ENCODE assay signal across 1 fruit fly cellular context in the genomic region with DNA sequence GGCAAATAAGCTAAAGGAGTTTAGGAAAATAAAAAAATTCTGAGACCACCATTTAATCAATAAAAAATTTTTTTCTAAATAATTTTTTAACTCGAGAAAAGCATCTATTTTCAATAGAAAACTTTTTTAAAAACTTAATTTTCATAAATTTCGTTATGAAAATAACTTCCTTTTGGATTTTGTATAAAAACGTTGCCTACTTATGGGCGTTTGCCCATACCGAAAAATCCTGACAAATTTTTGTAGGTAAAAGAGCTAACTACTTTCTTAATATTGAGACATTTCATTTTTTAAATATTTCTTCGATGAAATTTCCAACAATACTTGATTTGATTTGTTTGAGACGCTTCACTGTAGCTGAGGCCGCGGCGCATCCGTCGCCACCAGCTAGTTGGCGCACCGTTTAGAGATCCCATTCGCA.
A peak's percentile ranks its signal among the peaks of the same experiment; 100 is the strongest.
TF ChIP-seq lines count a peak whose summit lies in the region.

No protein-coding gene starts in this region.

TF ChIP-seq in whole organism, embryonic, 481 proteins besides CTCF, POLR2A, EP300 and RAD21 (continued from another document and continues in another):
- TF ChIP-seq CG2889 (GFP tag; IDR thresholded peaks at IDR 0.05; lab: Robert Waterston, UW) (no peak), pita (GFP tag; optimal IDR thresholded peaks at IDR 0.05; lab: Kevin White, UChicago) (no peak), Lim3 (GFP tag; IDR thresholded peaks at IDR 0.05; lab: Robert Waterston, UW) (no peak), Trl (optimal IDR thresholded peaks at IDR 0.05; lab: Kevin White, UChicago) (no peak), Trl (GFP tag; optimal IDR thresholded peaks at IDR 0.05; lab: Kevin White, UChicago) (no peak), Mes4 (GFP tag; optimal IDR thresholded peaks at IDR 0.05; lab: Kevin White, UChicago) (no peak), Blimp-1 (GFP tag; optimal IDR thresholded peaks at IDR 0.05; lab: Kevin White, UChicago) (peak; percentile 50), exex (tag; optimal IDR thresholded peaks at IDR 0.05; lab: Kevin White, UChicago) (no peak), shn (GFP tag; optimal IDR thresholded peaks at IDR 0.05; lab: Kevin White, UChicago) (no peak), wdn (GFP tag; IDR thresholded peaks at IDR 0.05; lab: Robert Waterston, UW) (no peak), zf30C (GFP tag; optimal IDR thresholded peaks at IDR 0.05; lab: Kevin White, UChicago) (no peak), CG18764 (GFP tag; optimal IDR thresholded peaks at IDR 0.05; lab: Kevin White, UChicago) (no peak), kay (GFP tag; optimal IDR thresholded peaks at IDR 0.05; lab: Kevin White, UChicago) (no peak), grn (GFP tag; optimal IDR thresholded peaks at IDR 0.05; lab: Kevin White, UChicago) (no peak), CG16813 (GFP tag; IDR thresholded peaks at IDR 0.05; lab: Robert Waterston, UW; ENCODE audit: partially characterized antibody) (no peak), dpn (GFP tag; optimal IDR thresholded peaks at IDR 0.05; lab: Kevin White, UChicago) (peak; percentile 13 to 49), ash1 (GFP tag; optimal IDR thresholded peaks at IDR 0.05; lab: Kevin White, UChicago) (no peak), CG18619 (GFP tag; optimal IDR thresholded peaks at IDR 0.05; lab: Kevin White, UChicago) (peak; percentile 27), btn (GFP tag; optimal IDR thresholded peaks at IDR 0.05; lab: Kevin White, UChicago) (no peak), rib (GFP tag; IDR thresholded peaks at IDR 0.05; lab: Robert Waterston, UW) (no peak), Dll (GFP tag; IDR thresholded peaks at IDR 0.05; lab: Robert Waterston, UW; ENCODE audit: partially characterized antibody) (no peak), dmrt99B (tag; optimal IDR thresholded peaks at IDR 0.05; lab: Kevin White, UChicago) (peak; percentile 66), bab2 (GFP tag; optimal IDR thresholded peaks at IDR 0.05; lab: Kevin White, UChicago) (peak; percentile 1), Pdp1 (GFP tag; optimal IDR thresholded peaks at IDR 0.05; lab: Kevin White, UChicago) (peak; percentile 7 to 9), CG18011 (GFP tag; optimal IDR thresholded peaks at IDR 0.05; lab: Kevin White, UChicago) (no peak), CrebB (tag; optimal IDR thresholded peaks at IDR 0.05; lab: Kevin White, UChicago) (no peak), D19A (tag; optimal IDR thresholded peaks at IDR 0.05; lab: Kevin White, UChicago) (peak; percentile 33), CG6765 (GFP tag; optimal IDR thresholded peaks at IDR 0.05; lab: Kevin White, UChicago) (no peak), Dip2 (GFP tag; IDR thresholded peaks at IDR 0.05; lab: Robert Waterston, UW) (no peak), sens-2 (GFP tag; IDR thresholded peaks at IDR 0.05; lab: Robert Waterston, UW) (no peak), zfh1 (GFP tag; IDR thresholded peaks at IDR 0.05; lab: Robert Waterston, UW) (peak; percentile 42; the same call in 1 of the 3 replicates), seq (GFP tag; IDR thresholded peaks at IDR 0.05; lab: Robert Waterston, UW) (no peak; the same call in none of the 2 replicates), ranshi (GFP tag; IDR thresholded peaks at IDR 0.05; lab: Robert Waterston, UW) (peak; percentile 24; the same call in 1 of the 2 replicates), maf-S (GFP tag; optimal IDR thresholded peaks at IDR 0.05; lab: Kevin White, UChicago) (no peak), CG32767 (GFP tag; IDR thresholded peaks at IDR 0.05; lab: Robert Waterston, UW) (peak; percentile 18; the same call in 1 of the 2 replicates), CG12155 (GFP tag; optimal IDR thresholded peaks at IDR 0.05; lab: Kevin White, UChicago) (peak; percentile 31), jing (GFP tag; optimal IDR thresholded peaks at IDR 0.05; lab: Kevin White, UChicago) (no peak), Med (GFP tag; lab: Kevin White, UChicago) (peak; percentile 61), ems (GFP tag; optimal IDR thresholded peaks at IDR 0.05; lab: Kevin White, UChicago) (peak; percentile 16), da (GFP tag; optimal IDR thresholded peaks at IDR 0.05; lab: Kevin White, UChicago) (no peak), CG7372 (GFP tag; IDR thresholded peaks at IDR 0.05; lab: Robert Waterston, UW) (no peak), sima (GFP tag; optimal IDR thresholded peaks at IDR 0.05; lab: Kevin White, UChicago) (no peak), Spps (tag; optimal IDR thresholded peaks at IDR 0.05; lab: Kevin White, UChicago) (peak; percentile 1), CG8281 (tag; optimal IDR thresholded peaks at IDR 0.05; lab: Kevin White, UChicago) (no peak), nerfin-2 (GFP tag; IDR thresholded peaks at IDR 0.05; lab: Robert Waterston, UW; ENCODE audit: partially characterized antibody) (no peak), gro (GFP tag; optimal IDR thresholded peaks at IDR 0.05; lab: Kevin White, UChicago) (no peak), CG18599 (GFP tag; optimal IDR thresholded peaks at IDR 0.05; lab: Kevin White, UChicago) (peak; percentile 57), dysf (GFP tag; IDR thresholded peaks at IDR 0.05; lab: Robert Waterston, UW) (no peak), klu (GFP tag; IDR thresholded peaks at IDR 0.05; lab: Robert Waterston, UW) (no peak), CG17385 (GFP tag; optimal IDR thresholded peaks at IDR 0.05; lab: Kevin White, UChicago) (peak; percentile 50), CG11093 (GFP tag; IDR thresholded peaks at IDR 0.05; lab: Robert Waterston, UW) (no peak), MBD-R2 (GFP tag; IDR thresholded peaks at IDR 0.05; lab: Robert Waterston, UW) (no peak), CG4424 (GFP tag; optimal IDR thresholded peaks at IDR 0.05; lab: Kevin White, UChicago) (peak; percentile 67), scrt (GFP tag; optimal IDR thresholded peaks at IDR 0.05; lab: Kevin White, UChicago) (peak; percentile 3), CG6683 (GFP tag; optimal IDR thresholded peaks at IDR 0.05; lab: Kevin White, UChicago) (no peak), Tbp (GFP tag; optimal IDR thresholded peaks at IDR 0.05; lab: Kevin White, UChicago) (no peak), disco-r (GFP tag; optimal IDR thresholded peaks at IDR 0.05; lab: Kevin White, UChicago) (no peak), pho (GFP tag; optimal IDR thresholded peaks at IDR 0.05; lab: Kevin White, UChicago) (peak; percentile 24), Ravus (GFP tag; IDR thresholded peaks at IDR 0.05; lab: Robert Waterston, UW) (no peak), CG8290 (GFP tag; optimal IDR thresholded peaks at IDR 0.05; lab: Kevin White, UChicago) (peak; percentile 52), CG8290 (tag; optimal IDR thresholded peaks at IDR 0.05; lab: Kevin White, UChicago) (peak in 1 of 2 experiments; percentile 87), dm (GFP tag; optimal IDR thresholded peaks at IDR 0.05; lab: Kevin White, UChicago) (no peak), CG3281 (GFP tag; optimal IDR thresholded peaks at IDR 0.05; lab: Kevin White, UChicago) (peak; percentile 55), CG11247 (GFP tag; IDR thresholded peaks at IDR 0.05; lab: Robert Waterston, UW) (no peak), CG4360 (GFP tag; IDR thresholded peaks at IDR 0.05; lab: Robert Waterston, UW) (no peak), NfI (GFP tag; optimal IDR thresholded peaks at IDR 0.05; lab: Kevin White, UChicago) (peak; percentile 12), Adf1 (GFP tag; IDR thresholded peaks at IDR 0.05; lab: Robert Waterston, UW) (no peak), CG7786 (GFP tag; optimal IDR thresholded peaks at IDR 0.05; lab: Kevin White, UChicago) (peak; percentile 19), CG1233 (GFP tag; optimal IDR thresholded peaks at IDR 0.05; lab: Kevin White, UChicago) (peak; percentile 30), tup (GFP tag; optimal IDR thresholded peaks at IDR 0.05; lab: Kevin White, UChicago) (no peak), hb (GFP tag; IDR thresholded peaks at IDR 0.05; lab: Robert Waterston, UW; ENCODE audit: partially characterized antibody) (no peak), ro (GFP tag; IDR thresholded peaks at IDR 0.05; lab: Robert Waterston, UW) (no peak), CG7928 (GFP tag; optimal IDR thresholded peaks at IDR 0.05; lab: Kevin White, UChicago) (no peak), GATAe (GFP tag; conservative IDR thresholded peaks at IDR 0.05; lab: Robert Waterston, UW) (no peak), sim (GFP tag; IDR thresholded peaks at IDR 0.05; lab: Robert Waterston, UW) (no peak), CG8359 (GFP tag; optimal IDR thresholded peaks at IDR 0.05; lab: Kevin White, UChicago; ENCODE audit: borderline replicate concordance) (no peak), Ets97D (GFP tag; optimal IDR thresholded peaks at IDR 0.05; lab: Kevin White, UChicago) (no peak), wek (GFP tag; optimal IDR thresholded peaks at IDR 0.05; lab: Kevin White, UChicago) (no peak), CG2116 (GFP tag; optimal IDR thresholded peaks at IDR 0.05; lab: Kevin White, UChicago) (no peak), sug (tag; optimal IDR thresholded peaks at IDR 0.05; lab: Kevin White, UChicago) (no peak), CG8765 (GFP tag; IDR thresholded peaks at IDR 0.05; lab: Robert Waterston, UW) (no peak), BtbVII (GFP tag; optimal IDR thresholded peaks at IDR 0.05; lab: Kevin White, UChicago) (peak; percentile 42), CG2120 (GFP tag; optimal IDR thresholded peaks at IDR 0.05; lab: Kevin White, UChicago) (peak; percentile 63), Six4 (GFP tag; optimal IDR thresholded peaks at IDR 0.05; lab: Kevin White, UChicago) (peak; percentile 47), lilli (GFP tag; optimal IDR thresholded peaks at IDR 0.05; lab: Kevin White, UChicago) (peak; percentile 26), cas (GFP tag; IDR thresholded peaks at IDR 0.05; lab: Robert Waterston, UW) (no peak), salm (tag; optimal IDR thresholded peaks at IDR 0.05; lab: Kevin White, UChicago) (no peak), trem (tag; optimal IDR thresholded peaks at IDR 0.05; lab: Kevin White, UChicago) (peak; percentile 18), run (tag; optimal IDR thresholded peaks at IDR 0.05; lab: Kevin White, UChicago) (no peak), pnt (GFP tag; optimal IDR thresholded peaks at IDR 0.05; lab: Kevin White, UChicago) (peak; percentile 10), Jarid2 (GFP tag; optimal IDR thresholded peaks at IDR 0.05; lab: Kevin White, UChicago) (peak; percentile 16), psq (GFP tag; optimal IDR thresholded peaks at IDR 0.05; lab: Kevin White, UChicago) (no peak), CG10366 (GFP tag; IDR thresholded peaks at IDR 0.05; lab: Robert Waterston, UW) (no peak), H15 (GFP tag; IDR thresholded peaks at IDR 0.05; lab: Robert Waterston, UW) (no peak), hbn (GFP tag; IDR thresholded peaks at IDR 0.05; lab: Robert Waterston, UW; ENCODE audit: partially characterized antibody) (no peak), CG12942 (GFP tag; optimal IDR thresholded peaks at IDR 0.05; lab: Kevin White, UChicago) (peak; percentile 30), Sry-β (GFP tag; optimal IDR thresholded peaks at IDR 0.05; lab: Kevin White, UChicago) (no peak), CG6689 (GFP tag; IDR thresholded peaks at IDR 0.05; lab: Robert Waterston, UW) (0 out of 2 replicates have a peak, but pooled peaks have one; percentile 44), Side (GFP tag; optimal IDR thresholded peaks at IDR 0.05; lab: Kevin White, UChicago) (no peak), usp (GFP tag; optimal IDR thresholded peaks at IDR 0.05; lab: Kevin White, UChicago) (no peak), CG17361 (GFP tag; IDR thresholded peaks at IDR 0.05; lab: Robert Waterston, UW) (peak; percentile 86), crol (GFP tag; IDR thresholded peaks at IDR 0.05; lab: Robert Waterston, UW) (no peak), bbx (GFP tag; IDR thresholded peaks at IDR 0.05; lab: Robert Waterston, UW; ENCODE audit: partially characterized antibody) (no peak), CG31365 (tag; optimal IDR thresholded peaks at IDR 0.05; lab: Kevin White, UChicago) (no peak), corto (GFP tag; optimal IDR thresholded peaks at IDR 0.05; lab: Kevin White, UChicago) (no peak), Doc3 (GFP tag; IDR thresholded peaks at IDR 0.05; lab: Robert Waterston, UW; ENCODE audit: partially characterized antibody) (no peak), CG3407 (GFP tag; optimal IDR thresholded peaks at IDR 0.05; lab: Kevin White, UChicago) (peak; percentile 37), CG10209 (GFP tag; optimal IDR thresholded peaks at IDR 0.05; lab: Kevin White, UChicago) (peak; percentile 33), pfk (GFP tag; optimal IDR thresholded peaks at IDR 0.05; lab: Kevin White, UChicago) (no peak), CG17568 (GFP tag; optimal IDR thresholded peaks at IDR 0.05; lab: Kevin White, UChicago) (no peak), Fer1 (GFP tag; optimal IDR thresholded peaks at IDR 0.05; lab: Kevin White, UChicago) (no peak), CG18476 (GFP tag; optimal IDR thresholded peaks at IDR 0.05; lab: Kevin White, UChicago) (peak; percentile 66), ewg (GFP tag; optimal IDR thresholded peaks at IDR 0.05; lab: Kevin White, UChicago) (peak; percentile 21), Poxn (GFP tag; IDR thresholded peaks at IDR 0.05; lab: Robert Waterston, UW) (no peak), gfzf (GFP tag; optimal IDR thresholded peaks at IDR 0.05; lab: Kevin White, UChicago) (no peak), lov (optimal IDR thresholded peaks at IDR 0.05; lab: Kevin White, UChicago) (no peak), lov (GFP tag; IDR thresholded peaks at IDR 0.05; lab: Robert Waterston, UW) (no peak), pan (optimal IDR thresholded peaks at IDR 0.05; lab: Kevin White, UChicago) (no peak), pan (GFP tag; optimal IDR thresholded peaks at IDR 0.05 in 1 of 2, IDR thresholded peaks at IDR 0.05 in 1 of 2) (no peak), dimm (GFP tag; IDR thresholded peaks at IDR 0.05; lab: Robert Waterston, UW) (0 out of 2 replicates have a peak, but pooled peaks have one; percentile 20), CG10321 (GFP tag; IDR thresholded peaks at IDR 0.05; lab: Robert Waterston, UW) (no peak), Drgx (GFP tag; IDR thresholded peaks at IDR 0.05; lab: Robert Waterston, UW) (peak; percentile 72), CG3838 (GFP tag; optimal IDR thresholded peaks at IDR 0.05; lab: Kevin White, UChicago) (no peak), CG4820 (GFP tag; optimal IDR thresholded peaks at IDR 0.05; lab: Kevin White, UChicago) (peak; percentile 23), mam (GFP tag; optimal IDR thresholded peaks at IDR 0.05; lab: Kevin White, UChicago) (peak; percentile 48), so (GFP tag; IDR thresholded peaks at IDR 0.05; lab: Robert Waterston, UW) (no peak), CG12236 (GFP tag; optimal IDR thresholded peaks at IDR 0.05; lab: Kevin White, UChicago) (peak; percentile 32), CG34376 (GFP tag; optimal IDR thresholded peaks at IDR 0.05; lab: Kevin White, UChicago) (no peak), slp2 (GFP tag; optimal IDR thresholded peaks at IDR 0.05; lab: Kevin White, UChicago) (peak; percentile 16), CG33213 (GFP tag; optimal IDR thresholded peaks at IDR 0.05; lab: Kevin White, UChicago) (no peak), toy (GFP tag; IDR thresholded peaks at IDR 0.05; lab: Robert Waterston, UW) (no peak)
